Worm (Caenorhabditis elegans) whole organism, L2 larva: Measurements from ENCODE around the gene abhd-5.2.

Source experiments
- alr-1 ChIP-seq: fragments of 150-350 bp; optimal IDR thresholded peaks from 2 replicates; lab custom pipeline; 2014; ENCODE audit warnings: missing biosample characterization, missing genetic modification characterization
- ceh-82 ChIP-seq: fragments of 150-350 bp; optimal IDR thresholded peaks from 2 replicates; lab custom pipeline; 2014; ENCODE audit warnings: missing biosample characterization, missing genetic modification characterization
- egl-27 ChIP-seq: sonication (generic microtip); optimal IDR thresholded peaks from 3 replicates; lab custom pipeline; 2017; ENCODE audit warnings: missing biosample characterization, missing genetic modification reagents, missing genetic modification characterization
- lin-13 ChIP-seq: fragments of 150-350 bp; optimal IDR thresholded peaks from 2 replicates; lab custom pipeline; 2014; ENCODE audit warnings: missing biosample characterization, missing genetic modification reagents, missing genetic modification characterization
- lin-39 ChIP-seq: fragments of 150-350 bp; optimal IDR thresholded peaks from 2 replicates; lab custom pipeline; 2014; ENCODE audit warnings: missing biosample characterization, missing genetic modification reagents, missing genetic modification characterization
- nhr-12 ChIP-seq: fragments of 150-350 bp; optimal IDR thresholded peaks from 2 replicates; lab custom pipeline; 2014; ENCODE audit warnings: missing biosample characterization, missing genetic modification characterization
- nhr-237 ChIP-seq: fragments of 150-350 bp; optimal IDR thresholded peaks from 2 replicates; lab custom pipeline; 2014; ENCODE audit warnings: missing biosample characterization, missing genetic modification characterization
- nhr-6 ChIP-seq: fragments of 150-350 bp; optimal IDR thresholded peaks from 2 replicates; lab custom pipeline; 2014; ENCODE audit warnings: missing biosample characterization, missing genetic modification characterization
- nhr-77 ChIP-seq: fragments of 150-350 bp; optimal IDR thresholded peaks from 2 replicates; lab custom pipeline; 2014; ENCODE audit warnings: missing biosample characterization, missing genetic modification characterization
- peb-1 ChIP-seq: fragments of 150-350 bp; optimal IDR thresholded peaks from 2 replicates; lab custom pipeline; 2014; ENCODE audit warnings: missing biosample characterization, missing genetic modification characterization
- snpc-4 ChIP-seq: fragments of 150-350 bp; optimal IDR thresholded peaks from 2 replicates; lab custom pipeline; 2014; ENCODE audit warnings: missing biosample characterization, missing genetic modification characterization
- unc-62 ChIP-seq: fragments of 150-350 bp; optimal IDR thresholded peaks from 2 replicates; lab custom pipeline; 2014; ENCODE audit warnings: missing biosample characterization, missing genetic modification reagents, missing genetic modification characterization
- ztf-11 ChIP-seq: sonication (generic microtip); optimal IDR thresholded peaks from 2 replicates; lab custom pipeline; 2017; ENCODE audit warnings: missing biosample characterization, missing genetic modification characterization
- ztf-4 ChIP-seq: fragments of 150-350 bp; optimal IDR thresholded peaks from 2 replicates; lab custom pipeline; 2014; ENCODE audit warnings: missing biosample characterization, missing genetic modification characterization

- TF ChIP-seq nhr-12 (no peak), ztf-4 (tag; lab: Kevin White, UChicago) (no peak), ceh-82 (tag; lab: Kevin White, UChicago) (no peak), lin-39 (no peak), nhr-6 (tag; lab: Kevin White, UChicago) (no peak), egl-27 (no peak), nhr-237 (tag; lab: Kevin White, UChicago) (no peak), snpc-4 (tag; lab: Kevin White, UChicago) (no peak), ztf-11 (no peak), unc-62 (GFP tag; lab: Kevin White, UChicago) (no peak), alr-1 (tag; lab: Kevin White, UChicago) (no peak), peb-1 (tag; lab: Kevin White, UChicago) (no peak), nhr-77 (tag; lab: Kevin White, UChicago) (no peak), lin-13 (GFP tag; lab: Kevin White, UChicago) (no peak)
These were observed 26.1 kb downstream of the abhd-5.2 start for ce11 chrV:4870627-4871026.
